Fruit fly (Drosophila melanogaster) whole organism, embryonic: ENCODE data around the gene simj.

ENCODE experiments used
- Asciz ChIP-seq: fragments of 200-800 bp; sonication (Bioruptor generic); optimal IDR thresholded peaks from 2 replicates; lab custom pipeline; 2017; ENCODE audit warnings: missing biosample characterization, mild to moderate bottlenecking, missing genetic modification characterization, missing genetic modification reagents
- BEAF-32 ChIP-seq: fragments of 200-800 bp; sonication (Bioruptor generic); optimal IDR thresholded peaks from 3 replicates; lab custom pipeline; 2017; ENCODE audit warnings: missing biosample characterization, missing genetic modification characterization, mild to moderate bottlenecking, moderate library complexity, missing genetic modification reagents
- Blimp-1 ChIP-seq: fragments of 200-800 bp; sonication (Bioruptor generic); optimal IDR thresholded peaks from 3 replicates; lab custom pipeline; 2018; ENCODE audit warnings: missing biosample characterization, missing genetic modification characterization, mild to moderate bottlenecking, moderate library complexity, missing genetic modification reagents
- CG11504 ChIP-seq: fragments of 200-800 bp; sonication (Bioruptor generic); optimal IDR thresholded peaks from 3 replicates; lab custom pipeline; 2019; ENCODE audit warnings: missing biosample characterization, mild to moderate bottlenecking, missing genetic modification characterization, moderate library complexity
- CG12071 ChIP-seq: fragments of 200-800 bp; sonication (Bioruptor generic); optimal IDR thresholded peaks from 3 replicates; lab custom pipeline; 2018; ENCODE audit warnings: missing biosample characterization, mild to moderate bottlenecking, missing genetic modification characterization
- CG12659 ChIP-seq: fragments of 200-800 bp; sonication (Bioruptor generic); optimal IDR thresholded peaks from 3 replicates; lab custom pipeline; 2017; ENCODE audit warnings: mild to moderate bottlenecking, missing biosample characterization, missing genetic modification reagents, missing genetic modification characterization
- CG13123 ChIP-seq: fragments of 200-800 bp; sonication (Bioruptor generic); optimal IDR thresholded peaks from 2 replicates; lab custom pipeline; 2016; ENCODE audit warnings: missing biosample characterization, missing genetic modification characterization
- CG13424 ChIP-seq: fragments of 200-800 bp; sonication (Bioruptor generic); optimal IDR thresholded peaks from 2 replicates; lab custom pipeline; 2019; ENCODE audit warnings: missing biosample characterization, mild to moderate bottlenecking, missing genetic modification characterization, moderate library complexity
- CG15073 ChIP-seq: fragments of 200-800 bp; sonication (Bioruptor generic); optimal IDR thresholded peaks from 2 replicates; lab custom pipeline; 2016; ENCODE audit warnings: missing biosample characterization, missing genetic modification characterization
- CG15479 ChIP-seq: fragments of 200-800 bp; sonication (Bioruptor generic); optimal IDR thresholded peaks from 3 replicates; lab custom pipeline; 2019; ENCODE audit warnings: missing biosample characterization, mild to moderate bottlenecking, missing genetic modification characterization, moderate library complexity
- CG15696 ChIP-seq: fragments of 200-800 bp; sonication (Bioruptor generic); optimal IDR thresholded peaks from 2 replicates; lab custom pipeline; 2019; ENCODE audit warnings: missing biosample characterization, mild to moderate bottlenecking, missing genetic modification characterization, moderate library complexity
- CG1602 ChIP-seq: fragments of 200-800 bp; sonication (Bioruptor generic); optimal IDR thresholded peaks from 3 replicates; lab custom pipeline; 2016; ENCODE audit warnings: missing biosample characterization, missing genetic modification characterization
- CG16815 ChIP-seq: fragments of 200-800 bp; sonication (Bioruptor generic); optimal IDR thresholded peaks from 3 replicates; lab custom pipeline; 2017; ENCODE audit warnings: missing biosample characterization, mild to moderate bottlenecking, missing genetic modification characterization
- CG18599 ChIP-seq: fragments of 200-800 bp; sonication (Bioruptor generic); optimal IDR thresholded peaks from 3 replicates; lab custom pipeline; 2017; ENCODE audit warnings: missing biosample characterization, missing genetic modification characterization, mild to moderate bottlenecking, moderate library complexity, missing genetic modification reagents
- CG18764 ChIP-seq: fragments of 200-800 bp; sonication (Bioruptor generic); optimal IDR thresholded peaks from 3 replicates; lab custom pipeline; 2016; ENCODE audit warnings: missing biosample characterization, missing genetic modification characterization
- CG2678 ChIP-seq: fragments of 200-800 bp; sonication (Bioruptor generic); optimal IDR thresholded peaks from 3 replicates; lab custom pipeline; 2019; ENCODE audit warnings: missing biosample characterization, mild to moderate bottlenecking, missing genetic modification characterization, moderate library complexity
- CG30020 ChIP-seq: fragments of 200-800 bp; optimal IDR thresholded peaks from 2 replicates; lab custom pipeline; 2019; ENCODE audit warnings: missing biosample characterization, mild to moderate bottlenecking, missing genetic modification characterization, moderate library complexity
- CG30431 ChIP-seq: fragments of 200-800 bp; sonication (Bioruptor generic); optimal IDR thresholded peaks from 2 replicates; lab custom pipeline; 2017; ENCODE audit warnings: missing biosample characterization, missing genetic modification characterization
- CG34376 ChIP-seq: fragments of 200-800 bp; sonication (Bioruptor generic); optimal IDR thresholded peaks from 2 replicates; lab custom pipeline; 2018; ENCODE audit warnings: missing biosample characterization, mild to moderate bottlenecking, missing genetic modification characterization
- CG43689 ChIP-seq: fragments of 200-800 bp; sonication (Bioruptor generic); IDR thresholded peaks from 2 replicates; pipeline ENCODE4 v1.3.6; 2022; ENCODE audit warnings: missing biosample characterization, missing genetic modification characterization
- CG4854 ChIP-seq: fragments of 200-800 bp; sonication (Bioruptor generic); optimal IDR thresholded peaks from 2 replicates; lab custom pipeline; 2016; ENCODE audit warnings: missing biosample characterization, missing genetic modification characterization, inconsistent platforms
- CG6272 ChIP-seq: fragments of 200-800 bp; sonication (Bioruptor generic); IDR thresholded peaks from 2 replicates; pipeline ENCODE4 v1.3.6; 2022; ENCODE audit warnings: missing biosample characterization, missing genetic modification characterization
- CG6654 ChIP-seq: fragments of 200-800 bp; sonication (Bioruptor generic); optimal IDR thresholded peaks from 2 replicates; lab custom pipeline; 2017; ENCODE audit warnings: missing biosample characterization, mild to moderate bottlenecking, missing genetic modification characterization
- CG7745 ChIP-seq: fragments of 200-800 bp; sonication (Bioruptor generic); optimal IDR thresholded peaks from 2 replicates; lab custom pipeline; 2018; ENCODE audit warnings: missing biosample characterization, mild to moderate bottlenecking, missing genetic modification characterization, moderate library complexity
- CG9932 ChIP-seq: fragments of 200-800 bp; sonication (Bioruptor generic); IDR thresholded peaks from 2 replicates; pipeline ENCODE4 v1.3.6; 2022; ENCODE audit warnings: missing biosample characterization, missing genetic modification characterization
- D19A ChIP-seq: fragments of 200-800 bp; optimal IDR thresholded peaks from 3 replicates; lab custom pipeline; 2019; ENCODE audit warnings: missing biosample characterization, mild to moderate bottlenecking, missing genetic modification characterization, moderate library complexity
- Eip74EF ChIP-seq, 2 experiments: fragments of 200-800 bp in 1 of 2; fragments of >200 bp in 1 of 2; sonication (Bioruptor generic) in 1 of 2; optimal IDR thresholded peaks; 2 replicates each; lab custom pipeline; 2017 to 2019; ENCODE audit warnings: missing biosample characterization in 2 of 2, missing genetic modification characterization in 2 of 2, mild to moderate bottlenecking in 1 of 2, moderate library complexity in 1 of 2
- Ets65A ChIP-seq: fragments of 200-800 bp; sonication (Bioruptor generic); peaks from one replicate; lab custom pipeline; 2016; ENCODE audit warnings: missing biosample characterization, missing genetic modification characterization
- GATAe ChIP-seq: fragments of 200-800 bp; sonication (Bioruptor generic); conservative IDR thresholded peaks from 2 replicates; pipeline ENCODE4 v1.3.6; 2022; ENCODE audit warnings: missing biosample characterization, missing genetic modification characterization
- HLH3B ChIP-seq: fragments of 200-800 bp; sonication (Bioruptor generic); IDR thresholded peaks from 2 replicates; pipeline ENCODE4 v1.3.6; 2022; ENCODE audit warnings: missing biosample characterization, missing genetic modification characterization
- Optix ChIP-seq: fragments of 200-800 bp; sonication (Bioruptor generic); IDR thresholded peaks from 3 replicates; pipeline ENCODE4 v1.3.6; 2022; ENCODE audit warnings: missing biosample characterization, missing genetic modification characterization
- YL-1 ChIP-seq: fragments of 200-800 bp; sonication (Bioruptor generic); optimal IDR thresholded peaks from 3 replicates; lab custom pipeline; 2017; ENCODE audit warnings: missing biosample characterization, mild to moderate bottlenecking, missing genetic modification characterization
- al ChIP-seq: fragments of 200-800 bp; sonication (Bioruptor generic); IDR thresholded peaks from 2 replicates; pipeline ENCODE4 v1.3.6; 2022; ENCODE audit warnings: missing biosample characterization, missing genetic modification characterization
- bab2 ChIP-seq: fragments of 200-800 bp; sonication (Bioruptor generic); optimal IDR thresholded peaks from 2 replicates; lab custom pipeline; 2016; ENCODE audit warnings: missing biosample characterization, missing genetic modification characterization
- bowl ChIP-seq: fragments of 200-800 bp; sonication (Bioruptor generic); IDR thresholded peaks from 2 replicates; pipeline ENCODE4 v1.3.6; 2022; ENCODE audit warnings: missing biosample characterization, missing genetic modification characterization
- bsh ChIP-seq, 2 experiments: fragments of 200-800 bp; sonication (Bioruptor generic); optimal IDR thresholded peaks; 2 replicates each; lab custom pipeline; 2017 to 2018; ENCODE audit warnings: mild to moderate bottlenecking in 2 of 2, missing biosample characterization in 2 of 2, missing genetic modification characterization in 2 of 2, moderate library complexity in 1 of 2
- chif ChIP-seq, 2 experiments: fragments of 200-800 bp; sonication (Bioruptor generic); optimal IDR thresholded peaks; 3 replicates each; lab custom pipeline; 2016; ENCODE audit warnings: missing biosample characterization in 2 of 2, missing genetic modification characterization in 2 of 2
- en ChIP-seq: fragments of 200-800 bp; sonication (Bioruptor generic); optimal IDR thresholded peaks from 2 replicates; lab custom pipeline; 2016; ENCODE audit warnings: missing biosample characterization, missing genetic modification characterization
- exex ChIP-seq: fragments of 200-800 bp; sonication (Bioruptor generic); optimal IDR thresholded peaks from 4 replicates; lab custom pipeline; 2018; ENCODE audit warnings: missing biosample characterization, mild to moderate bottlenecking, missing genetic modification characterization, moderate library complexity
- her ChIP-seq: fragments of 200-800 bp; sonication (Bioruptor generic); optimal IDR thresholded peaks from 2 replicates; lab custom pipeline; 2016; ENCODE audit warnings: missing biosample characterization, missing genetic modification characterization
- hth ChIP-seq: fragments of >200 bp; optimal IDR thresholded peaks from 2 replicates; lab custom pipeline; 2017; ENCODE audit warnings: inconsistent platforms
- ind ChIP-seq: fragments of 200-800 bp; sonication (Bioruptor generic); optimal IDR thresholded peaks from 3 replicates; lab custom pipeline; 2016; ENCODE audit warnings: missing biosample characterization, missing genetic modification characterization
- inv ChIP-seq: fragments of 200-800 bp; sonication (Bioruptor generic); IDR thresholded peaks from 2 replicates; pipeline ENCODE4 v1.3.6; 2022; ENCODE audit warnings: missing biosample characterization, missing genetic modification characterization; ENCODE audit not compliant: partially characterized antibody
- luna ChIP-seq: fragments of 200-800 bp; sonication (Bioruptor generic); optimal IDR thresholded peaks from 2 replicates; lab custom pipeline; 2016; ENCODE audit warnings: missing biosample characterization, missing genetic modification characterization
- ro ChIP-seq: fragments of 200-800 bp; sonication (Bioruptor generic); IDR thresholded peaks from 2 replicates; pipeline ENCODE4 v1.3.6; 2022; ENCODE audit warnings: missing biosample characterization, missing genetic modification characterization
- so ChIP-seq: fragments of 200-800 bp; sonication (Bioruptor generic); IDR thresholded peaks from 3 replicates; pipeline ENCODE4 v1.3.6; 2022; ENCODE audit warnings: missing biosample characterization, missing genetic modification characterization
- sob ChIP-seq: fragments of 200-800 bp; sonication (Bioruptor generic); IDR thresholded peaks from 2 replicates; pipeline ENCODE4 v1.3.6; 2022; ENCODE audit warnings: missing biosample characterization, missing genetic modification characterization
- tap ChIP-seq: fragments of 200-800 bp; optimal IDR thresholded peaks from 3 replicates; lab custom pipeline; 2019; ENCODE audit warnings: missing biosample characterization, mild to moderate bottlenecking, missing genetic modification characterization, moderate library complexity
- tio ChIP-seq: fragments of 200-800 bp; sonication (Bioruptor generic); optimal IDR thresholded peaks from 2 replicates; lab custom pipeline; 2017; ENCODE audit warnings: missing biosample characterization, missing genetic modification characterization, inconsistent platforms
- zen ChIP-seq: fragments of 200-800 bp; sonication (Bioruptor generic); optimal IDR thresholded peaks from 3 replicates; lab custom pipeline; 2018; ENCODE audit warnings: missing biosample characterization, mild to moderate bottlenecking, missing genetic modification characterization, moderate library complexity

The simj gene

DNA sequence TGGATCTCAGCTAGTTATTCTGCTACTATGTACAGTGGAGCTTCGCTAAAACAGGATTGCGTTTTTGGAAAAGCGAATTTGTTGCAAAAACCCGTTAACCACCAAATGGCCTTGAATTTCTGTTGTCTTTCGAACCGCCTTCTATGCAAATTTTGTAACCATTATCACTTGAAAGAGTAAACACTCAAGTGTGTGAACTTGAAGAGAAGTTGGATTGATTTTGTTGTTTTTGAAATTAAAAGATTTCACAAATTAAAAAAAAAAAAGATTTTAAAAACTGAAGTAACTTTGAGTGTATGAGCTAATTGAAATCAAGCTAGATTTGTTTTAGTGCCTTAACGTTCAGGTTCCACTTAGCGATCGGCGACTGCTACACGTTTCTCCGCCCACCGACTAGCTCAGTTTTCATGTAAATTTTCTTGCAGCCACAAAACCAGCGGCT lies 19.4 kb downstream of the simj start (continued):
- TF ChIP-seq CG16815 (GFP tag; lab: Kevin White, UChicago) (peak; percentile 35), so (peak; percentile 72; the same call in 1 of the 3 replicates), chif (GFP tag; optimal IDR thresholded peaks at IDR 0.05; lab: Kevin White, UChicago) (peak; percentile 29 to 39), CG15479 (GFP tag; lab: Kevin White, UChicago) (no peak), CG30020 (tag; lab: Kevin White, UChicago) (no peak), CG15696 (tag; lab: Kevin White, UChicago) (peak; percentile 3), CG12659 (GFP tag; lab: Kevin White, UChicago) (peak; percentile 59), YL-1 (GFP tag; lab: Kevin White, UChicago) (no peak), zen (no peak), CG1602 (peak; percentile 56), CG7745 (tag; lab: Kevin White, UChicago) (no peak), bab2 (peak; percentile 89), Optix (GFP tag; lab: Robert Waterston, UW) (peak; percentile 62; the same call in 1 of the 3 replicates), luna (GFP tag; lab: Kevin White, UChicago) (no peak), Eip74EF (GFP tag; optimal IDR thresholded peaks at IDR 0.05; lab: Kevin White, UChicago) (peak in 1 of 2 experiments; percentile 42), HLH3B (GFP tag; lab: Robert Waterston, UW) (peak; percentile 60), inv (no peak), sob (0 out of 2 replicates have a peak, but pooled peaks have one; percentile 53), bsh (GFP tag; optimal IDR thresholded peaks at IDR 0.05; lab: Kevin White, UChicago) (peak; percentile 12 to 16), ind (peak; percentile 80), tio (GFP tag; lab: Kevin White, UChicago) (no peak), CG4854 (GFP tag; lab: Kevin White, UChicago) (peak; percentile 58), CG13424 (tag; lab: Kevin White, UChicago) (peak; percentile 59), CG2678 (peak; percentile 76), CG13123 (GFP tag; lab: Kevin White, UChicago) (no peak), tap (tag; lab: Kevin White, UChicago) (no peak), Ets65A (GFP tag; lab: Kevin White, UChicago) (peak; percentile 98), CG6272 (GFP tag; lab: Robert Waterston, UW) (peak; percentile 27; the same call in 1 of the 2 replicates), Asciz (GFP tag; lab: Kevin White, UChicago) (peak; percentile 48), hth (lab: Kevin White, UChicago) (no peak), bowl (GFP tag; lab: Robert Waterston, UW) (0 out of 2 replicates have a peak, but pooled peaks have one; percentile 35), ro (GFP tag; lab: Robert Waterston, UW) (no peak), CG6654 (GFP tag; lab: Kevin White, UChicago) (peak; percentile 58), D19A (tag; lab: Kevin White, UChicago) (no peak), CG43689 (GFP tag; lab: Robert Waterston, UW) (0 out of 2 replicates have a peak, but pooled peaks have one; percentile 26), CG9932 (GFP tag; lab: Robert Waterston, UW) (peak; percentile 38), CG34376 (GFP tag; lab: Kevin White, UChicago) (no peak), CG18764 (GFP tag; lab: Kevin White, UChicago) (peak; percentile 53), CG30431 (GFP tag; lab: Kevin White, UChicago) (peak; percentile 40), GATAe (GFP tag; lab: Robert Waterston, UW) (no peak), CG15073 (GFP tag; lab: Kevin White, UChicago) (no peak), CG12071 (GFP tag; lab: Kevin White, UChicago) (peak; percentile 59), Blimp-1 (GFP tag; lab: Kevin White, UChicago) (peak; percentile 64), BEAF-32 (no peak), en (GFP tag; lab: Kevin White, UChicago) (peak; percentile 36), exex (tag; lab: Kevin White, UChicago) (no peak), al (GFP tag; lab: Robert Waterston, UW) (peak; percentile 59; the same call in 1 of the 2 replicates), her (GFP tag; lab: Kevin White, UChicago) (peak; percentile 67), CG11504 (peak; percentile 81), CG18599 (peak; percentile 65)
